Worm (Caenorhabditis elegans): ENCODE data around the gene T05A7.12.

Gene T05A7.12

DNA sequence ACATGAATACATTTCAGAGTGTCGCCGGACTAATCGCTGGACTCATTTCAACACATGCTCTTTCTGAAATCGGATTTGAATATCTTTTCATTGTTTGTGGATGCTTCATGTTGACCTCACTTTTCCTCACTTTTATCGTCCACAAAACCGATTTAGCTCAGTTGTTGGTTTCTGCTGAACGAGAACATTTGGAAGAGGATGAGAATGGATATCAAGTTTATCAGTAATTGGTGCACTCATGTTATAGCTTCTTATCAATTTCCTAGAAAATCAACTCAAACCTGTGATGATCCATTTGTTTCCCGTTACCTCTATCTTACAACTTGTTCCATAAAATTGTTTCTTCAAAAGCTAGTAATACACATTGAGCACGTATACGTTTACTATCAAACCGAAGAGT lies 33.0 kb upstream of the T05A7.12 start:
- no peak for TF ChIP-seq aly-1 (tag; optimal IDR thresholded peaks at IDR 0.05)
- no peak for TF ChIP-seq tbx-37 (GFP tag; conservative IDR thresholded peaks at IDR 0.05)
- TF ChIP-seq tra-4 (tag; optimal IDR thresholded peaks at IDR 0.05) = no peak
- TF ChIP-seq hnd-1 (tag; optimal IDR thresholded peaks at IDR 0.05) = no peak
- no peak for TF ChIP-seq ceh-36 (tag; optimal IDR thresholded peaks at IDR 0.05)
- no peak for TF ChIP-seq B0310.2 (tag; optimal IDR thresholded peaks at IDR 0.05)
- no peak for TF ChIP-seq flt-1 (GFP tag; IDR thresholded peaks at IDR 0.05)
- no peak for TF ChIP-seq sea-1 (GFP tag; conservative IDR thresholded peaks at IDR 0.05)
- no peak for TF ChIP-seq scrt-1 (GFP tag; IDR thresholded peaks at IDR 0.05)
- TF ChIP-seq tbx-11 (GFP tag; IDR thresholded peaks at IDR 0.05) = no peak
- TF ChIP-seq hmg-4 (GFP tag; optimal IDR thresholded peaks at IDR 0.05) = no peak
- no peak for TF ChIP-seq hmbx-1 (tag; optimal IDR thresholded peaks at IDR 0.05)
- TF ChIP-seq ets-7 (tag; optimal IDR thresholded peaks at IDR 0.05) = no peak
- no peak for TF ChIP-seq F13C5.2 (tag; optimal IDR thresholded peaks at IDR 0.05)
- TF ChIP-seq ceh-13 (GFP tag; optimal IDR thresholded peaks at IDR 0.05) = no peak

DNA sequence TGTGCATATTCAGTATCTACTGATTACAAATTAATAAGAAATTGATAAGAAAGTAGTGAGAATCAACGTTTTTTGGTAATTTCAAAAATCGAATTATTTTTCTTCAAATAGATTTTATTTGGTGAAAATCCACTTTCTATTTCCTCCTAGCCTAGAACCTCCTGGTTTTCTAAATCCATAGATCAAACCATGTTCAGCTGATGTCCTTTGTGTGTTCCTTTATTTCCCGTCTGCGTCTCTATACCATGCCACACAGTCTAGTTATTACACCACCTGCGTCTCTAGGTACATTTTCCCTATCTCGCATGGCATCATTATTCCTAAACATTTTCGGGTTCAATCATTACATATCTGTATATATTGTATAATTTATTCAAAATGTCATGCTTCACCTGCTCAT lies 30.0 kb upstream of the T05A7.12 start, which contains the start of gene F10G7.5:
Gene F10G7.5, plus strand, starts transcription at position 286 of the 400 bp plus-strand sequence.
- no peak for TF ChIP-seq pes-1 (GFP tag; IDR thresholded peaks at IDR 0.05)
- TF ChIP-seq tra-4 (tag; optimal IDR thresholded peaks at IDR 0.05) = no peak
- no peak for TF ChIP-seq ama-1 (optimal IDR thresholded peaks at IDR 0.05)
- TF ChIP-seq flt-1 (GFP tag; IDR thresholded peaks at IDR 0.05) = no peak
- no peak for TF ChIP-seq scrt-1 (GFP tag; IDR thresholded peaks at IDR 0.05)
- TF ChIP-seq hnd-1 (tag; optimal IDR thresholded peaks at IDR 0.05) = no peak
- TF ChIP-seq hmbx-1 (tag; optimal IDR thresholded peaks at IDR 0.05) = no peak
- TF ChIP-seq B0310.2 (tag; optimal IDR thresholded peaks at IDR 0.05) = no peak
- no peak for TF ChIP-seq tbx-11 (GFP tag; IDR thresholded peaks at IDR 0.05)
- TF ChIP-seq hmg-4 (GFP tag; optimal IDR thresholded peaks at IDR 0.05) = no peak
- TF ChIP-seq F13C5.2 (tag; optimal IDR thresholded peaks at IDR 0.05) = no peak
- TF ChIP-seq tbx-37 (GFP tag; conservative IDR thresholded peaks at IDR 0.05) = no peak

DNA sequence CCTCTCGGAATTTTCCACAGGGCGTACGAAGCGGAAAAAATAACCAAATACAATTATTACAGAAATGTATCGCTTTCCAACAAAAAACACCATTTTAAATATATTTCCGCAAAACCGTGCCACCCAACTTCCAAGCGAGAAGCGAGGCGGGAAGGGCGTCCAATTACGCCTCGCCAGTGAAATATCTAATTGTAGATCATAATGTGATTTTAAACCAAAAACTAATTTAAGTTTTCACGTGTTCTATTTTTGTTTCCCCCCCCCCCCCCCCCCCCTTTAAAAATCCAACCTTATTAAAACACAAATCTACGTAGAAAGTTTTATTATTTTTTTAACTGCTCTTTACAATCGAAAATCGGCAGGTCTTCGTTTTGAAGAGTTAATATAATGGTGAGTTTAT lies 26.4 kb upstream of the T05A7.12 start, which contains the start of gene F10G7.12:
Gene F10G7.12, plus strand, starts transcription at position 301 of the 400 bp plus-strand sequence.
- no peak for TF ChIP-seq ets-7 (tag; optimal IDR thresholded peaks at IDR 0.05)
- TF ChIP-seq scrt-1 (GFP tag; IDR thresholded peaks at IDR 0.05) = no peak
- no peak for TF ChIP-seq aly-1 (tag; optimal IDR thresholded peaks at IDR 0.05)
- TF ChIP-seq sea-1 (GFP tag; conservative IDR thresholded peaks at IDR 0.05) = no peak
- no peak for TF ChIP-seq hmg-4 (GFP tag; optimal IDR thresholded peaks at IDR 0.05)
- no peak for TF ChIP-seq F13C5.2 (tag; optimal IDR thresholded peaks at IDR 0.05)
- TF ChIP-seq hmbx-1 (tag; optimal IDR thresholded peaks at IDR 0.05) = no peak
- no peak for TF ChIP-seq tbx-37 (GFP tag; conservative IDR thresholded peaks at IDR 0.05)
- no peak for TF ChIP-seq hnd-1 (tag; optimal IDR thresholded peaks at IDR 0.05)
- TF ChIP-seq ceh-36 (tag; optimal IDR thresholded peaks at IDR 0.05) = no peak
- TF ChIP-seq flt-1 (GFP tag; IDR thresholded peaks at IDR 0.05) = no peak
- TF ChIP-seq tbx-11 (GFP tag; IDR thresholded peaks at IDR 0.05) = no peak

DNA sequence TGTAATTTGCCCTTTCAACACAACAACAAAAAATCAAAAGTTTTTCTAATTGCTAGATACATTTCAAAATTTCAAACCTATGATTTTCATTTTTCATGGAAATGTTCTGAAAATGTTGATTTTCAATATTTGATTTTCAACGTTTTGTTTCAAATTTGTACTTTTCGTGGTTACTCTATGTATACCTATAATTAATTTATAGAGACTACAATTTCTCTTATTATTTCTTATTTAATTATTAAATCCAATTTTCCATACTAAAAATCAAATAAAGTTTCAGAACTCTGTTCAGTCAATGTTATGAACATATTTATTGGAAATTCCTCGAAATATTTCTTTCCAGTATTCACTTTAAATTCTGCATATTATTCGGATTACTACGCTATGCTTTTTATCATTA lies 23.9 kb upstream of the T05A7.12 start, which contains the start of gene sre-39:
Gene sre-39, plus strand, starts transcription at position 301 of the 400 bp plus-strand sequence.
- TF ChIP-seq B0310.2 (tag; optimal IDR thresholded peaks at IDR 0.05) (no peak), tra-4 (tag; optimal IDR thresholded peaks at IDR 0.05) (no peak), hmg-4 (GFP tag; optimal IDR thresholded peaks at IDR 0.05) (no peak), ets-7 (tag; optimal IDR thresholded peaks at IDR 0.05) (no peak)

DNA sequence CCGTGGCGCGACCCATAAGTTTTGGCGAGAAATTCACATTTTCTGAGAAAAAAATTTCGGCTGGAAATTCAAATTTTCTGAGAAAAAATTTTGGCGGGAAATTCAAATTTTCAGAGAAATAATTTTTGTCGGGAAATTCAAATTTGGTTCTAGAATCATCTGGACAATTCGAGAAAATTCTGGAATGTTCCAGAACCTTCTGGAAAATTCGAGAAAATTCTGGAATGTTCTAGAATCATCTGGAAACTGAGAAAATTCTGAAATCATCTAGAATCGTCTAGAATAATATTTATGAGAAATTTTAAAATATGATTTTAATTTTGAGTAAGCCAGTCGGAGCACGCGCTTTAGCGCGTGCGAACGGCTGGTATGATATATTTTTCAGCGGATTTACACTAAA lies 21.8 kb upstream of the T05A7.12 start:
- TF ChIP-seq aly-1 (tag; optimal IDR thresholded peaks at IDR 0.05) (no peak), tra-4 (tag; optimal IDR thresholded peaks at IDR 0.05) (no peak), B0310.2 (tag; optimal IDR thresholded peaks at IDR 0.05) (no peak), ceh-36 (tag; optimal IDR thresholded peaks at IDR 0.05) (no peak), sea-1 (GFP tag; conservative IDR thresholded peaks at IDR 0.05) (no peak), hmg-4 (GFP tag; optimal IDR thresholded peaks at IDR 0.05) (no peak), tbx-11 (GFP tag; IDR thresholded peaks at IDR 0.05) (no peak), ets-7 (tag; optimal IDR thresholded peaks at IDR 0.05) (no peak), ama-1 (optimal IDR thresholded peaks at IDR 0.05) (no peak), flt-1 (GFP tag; IDR thresholded peaks at IDR 0.05) (no peak), pes-1 (GFP tag; IDR thresholded peaks at IDR 0.05) (no peak), F13C5.2 (tag; optimal IDR thresholded peaks at IDR 0.05) (no peak), ceh-13 (GFP tag; optimal IDR thresholded peaks at IDR 0.05) (no peak)

DNA sequence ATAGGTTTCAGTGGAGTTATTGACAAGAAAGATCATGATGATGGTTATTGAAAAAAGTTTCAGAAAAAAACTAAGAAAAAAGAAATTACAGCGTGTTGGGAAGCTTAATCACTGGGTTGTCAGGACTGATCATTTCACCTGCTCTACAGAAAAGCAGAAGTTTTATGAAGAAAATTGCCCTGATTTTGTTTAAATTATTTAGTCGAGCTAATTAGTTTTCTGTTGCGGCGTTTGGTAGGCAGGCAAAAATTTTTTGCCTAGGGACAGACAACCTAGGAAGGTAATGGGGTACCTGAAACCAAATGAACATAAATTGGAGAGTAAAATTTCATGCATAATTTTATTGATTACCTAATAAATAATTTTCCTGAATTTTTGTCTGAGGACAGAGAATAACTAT lies 20.6 kb upstream of the T05A7.12 start, which contains the start of gene sre-40:
Gene sre-40, minus strand, starts transcription at position 101 of the 400 bp plus-strand sequence.
- no peak for TF ChIP-seq ceh-36 (tag; optimal IDR thresholded peaks at IDR 0.05)
- TF ChIP-seq scrt-1 (GFP tag; IDR thresholded peaks at IDR 0.05) = no peak
- no peak for TF ChIP-seq ets-7 (tag; optimal IDR thresholded peaks at IDR 0.05)
- TF ChIP-seq B0310.2 (tag; optimal IDR thresholded peaks at IDR 0.05) = no peak
- no peak for TF ChIP-seq hmg-4 (GFP tag; optimal IDR thresholded peaks at IDR 0.05)
- TF ChIP-seq flt-1 (GFP tag; IDR thresholded peaks at IDR 0.05) = no peak
- no peak for TF ChIP-seq sea-1 (GFP tag; conservative IDR thresholded peaks at IDR 0.05)
- no peak for TF ChIP-seq hnd-1 (tag; optimal IDR thresholded peaks at IDR 0.05)
- no peak for TF ChIP-seq pes-1 (GFP tag; IDR thresholded peaks at IDR 0.05)
- no peak for TF ChIP-seq ceh-13 (GFP tag; optimal IDR thresholded peaks at IDR 0.05)
- TF ChIP-seq aly-1 (tag; optimal IDR thresholded peaks at IDR 0.05) = no peak
- TF ChIP-seq hmbx-1 (tag; optimal IDR thresholded peaks at IDR 0.05) = no peak
- TF ChIP-seq tra-4 (tag; optimal IDR thresholded peaks at IDR 0.05) = no peak

DNA sequence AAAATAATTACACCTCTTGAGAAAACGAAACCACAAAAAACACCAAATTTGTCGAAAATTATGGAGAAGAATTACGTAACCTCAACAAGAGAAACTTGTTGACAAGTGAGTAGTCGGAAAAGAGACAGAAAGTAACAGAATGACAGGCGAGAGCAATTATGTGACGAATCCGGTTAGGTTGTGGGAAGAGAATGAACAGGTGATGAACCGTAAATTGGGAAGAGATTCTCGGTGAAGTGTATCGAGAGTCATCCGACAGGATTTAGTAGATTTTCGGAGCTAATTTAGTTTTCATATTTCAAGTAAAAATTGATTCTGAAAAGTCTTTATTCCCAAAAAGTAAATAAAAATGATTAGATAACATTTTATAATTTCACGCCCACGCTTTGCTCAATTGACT lies 18.3 kb upstream of the T05A7.12 start, which contains the start of gene T05A7.7:
Gene T05A7.7, minus strand, starts transcription at position 101 of the 400 bp plus-strand sequence.
- TF ChIP-seq hmbx-1 (tag; optimal IDR thresholded peaks at IDR 0.05) = no peak
- TF ChIP-seq tbx-11 (GFP tag; IDR thresholded peaks at IDR 0.05) = no peak
- TF ChIP-seq ceh-36 (tag; optimal IDR thresholded peaks at IDR 0.05) = no peak

DNA sequence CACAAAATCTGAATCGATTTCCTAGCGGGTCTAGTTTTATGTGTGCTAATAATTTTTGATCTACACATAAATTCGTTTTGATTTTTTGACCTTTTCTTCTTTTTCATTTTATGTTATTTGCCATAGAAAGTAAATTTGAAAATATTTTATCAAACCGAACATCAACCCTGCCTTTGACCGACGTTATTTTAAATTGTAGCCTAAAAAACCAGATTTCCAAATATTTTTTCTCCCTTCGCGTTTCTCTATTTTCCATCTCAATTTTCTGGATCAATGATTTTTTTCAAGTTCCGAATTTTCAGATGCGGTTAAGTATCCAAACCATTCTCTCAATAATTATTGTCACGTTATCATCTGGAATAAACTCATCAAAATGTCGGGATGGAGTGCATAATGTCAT lies 14.8 kb upstream of the T05A7.12 start, which contains the start of gene T05A7.1:
Gene T05A7.1, plus strand, starts transcription at position 301 of the 400 bp plus-strand sequence.
- TF ChIP-seq scrt-1 (GFP tag; IDR thresholded peaks at IDR 0.05) (no peak), hnd-1 (tag; optimal IDR thresholded peaks at IDR 0.05) (no peak), tbx-11 (GFP tag; IDR thresholded peaks at IDR 0.05) (no peak), sea-1 (GFP tag; conservative IDR thresholded peaks at IDR 0.05) (no peak), F13C5.2 (tag; optimal IDR thresholded peaks at IDR 0.05) (no peak), ceh-13 (GFP tag; optimal IDR thresholded peaks at IDR 0.05) (no peak), B0310.2 (tag; optimal IDR thresholded peaks at IDR 0.05) (no peak), tbx-37 (GFP tag; conservative IDR thresholded peaks at IDR 0.05) (no peak), ama-1 (optimal IDR thresholded peaks at IDR 0.05) (no peak), flt-1 (GFP tag; IDR thresholded peaks at IDR 0.05) (no peak), ets-7 (tag; optimal IDR thresholded peaks at IDR 0.05) (no peak), hmbx-1 (tag; optimal IDR thresholded peaks at IDR 0.05) (no peak), hmg-4 (GFP tag; optimal IDR thresholded peaks at IDR 0.05) (no peak), ceh-36 (tag; optimal IDR thresholded peaks at IDR 0.05) (no peak), aly-1 (tag; optimal IDR thresholded peaks at IDR 0.05) (no peak), tra-4 (tag; optimal IDR thresholded peaks at IDR 0.05) (no peak)
